Fruit fly (Drosophila melanogaster) whole organism, adult: ENCODE results near the gene CG3213.

Experiments used
- CG11617 ChIP-seq: fragments of 200-800 bp; sonication (Bioruptor generic); optimal IDR thresholded peaks from 2 replicates; lab custom pipeline; 2017; ENCODE audit warnings: mild to moderate bottlenecking, missing biosample characterization, missing genetic modification reagents, missing genetic modification characterization
- CG5204 ChIP-seq: fragments of 200-800 bp; sonication (Bioruptor generic); optimal IDR thresholded peaks from 2 replicates; lab custom pipeline; 2016; ENCODE audit warnings: missing biosample characterization, missing genetic modification characterization
- CG7101 ChIP-seq: fragments of 200-800 bp; sonication (Bioruptor generic); optimal IDR thresholded peaks from 2 replicates; lab custom pipeline; 2018; ENCODE audit warnings: missing biosample characterization, mild to moderate bottlenecking, missing genetic modification characterization, moderate library complexity
- cnc ChIP-seq, 2 experiments: fragments of >200 bp; optimal IDR thresholded peaks; 2 replicates each; lab custom pipeline; 2017
- kay ChIP-seq: fragments of 200-800 bp; sonication (Bioruptor generic); peaks from one replicate; lab custom pipeline; 2016; ENCODE audit warnings: missing biosample characterization, missing genetic modification characterization, borderline replicate concordance
- tj ChIP-seq: fragments of 200-800 bp; sonication (Bioruptor generic); optimal IDR thresholded peaks from 3 replicates; lab custom pipeline; 2017; ENCODE audit warnings: missing biosample characterization, mild to moderate bottlenecking, missing genetic modification characterization, moderate library complexity

DNA sequence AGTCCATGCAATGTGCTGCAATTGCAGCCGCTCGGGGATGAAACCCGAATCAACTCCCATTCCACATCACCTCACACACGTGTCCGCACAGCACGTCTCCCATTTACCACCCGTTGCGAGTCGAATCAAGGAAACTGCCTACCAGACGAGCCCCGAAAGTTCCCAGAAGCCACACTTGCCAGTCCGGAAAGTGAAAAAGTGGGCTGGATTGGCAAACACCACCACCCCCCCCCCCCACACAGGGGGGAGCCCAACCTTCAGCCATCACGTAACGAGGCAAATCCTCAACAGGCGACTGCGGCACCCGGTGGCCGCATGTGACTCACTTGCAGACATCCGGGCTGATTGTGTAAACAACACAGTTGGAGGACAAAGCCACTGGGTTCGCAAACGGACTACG lies 14.6 kb downstream of the CG3213 start:
- TF ChIP-seq cnc (optimal IDR thresholded peaks at IDR 0.05; lab: Kevin White, UChicago) = no peak
- TF ChIP-seq CG5204 = no peak
- no peak for TF ChIP-seq CG11617
- no peak for TF ChIP-seq kay (GFP tag; lab: Kevin White, UChicago)
- no peak for TF ChIP-seq CG7101 (tag; lab: Kevin White, UChicago)
- TF ChIP-seq tj (GFP tag; lab: Kevin White, UChicago) = no peak
